Fruit fly (Drosophila melanogaster) whole organism, embryonic: ENCODE measurements around the gene plx.

Experiments used
- Atf-2 ChIP-seq: fragments of 200-800 bp; sonication (Bioruptor generic); optimal IDR thresholded peaks from 2 replicates; lab custom pipeline; 2016; ENCODE audit warnings: missing biosample characterization, missing genetic modification characterization
- Bgb ChIP-seq: fragments of 200-800 bp; sonication (Bioruptor generic); IDR thresholded peaks from 2 replicates; pipeline ENCODE4 v1.3.6; 2022; ENCODE audit warnings: missing biosample characterization, missing genetic modification characterization; ENCODE audit not compliant: partially characterized antibody
- CG10979 ChIP-seq: fragments of 200-800 bp; sonication (Bioruptor generic); optimal IDR thresholded peaks from 2 replicates; lab custom pipeline; 2018; ENCODE audit warnings: missing biosample characterization, mild to moderate bottlenecking, missing genetic modification characterization, moderate library complexity
- CG13287 ChIP-seq: fragments of 200-800 bp; sonication (Bioruptor generic); IDR thresholded peaks from 2 replicates; pipeline ENCODE4 v1.3.6; 2022; ENCODE audit warnings: missing biosample characterization, missing genetic modification characterization; ENCODE audit not compliant: partially characterized antibody
- CG13624 ChIP-seq: fragments of 200-800 bp; sonication (Bioruptor generic); optimal IDR thresholded peaks from 2 replicates; lab custom pipeline; 2016; ENCODE audit warnings: missing biosample characterization, missing genetic modification characterization
- CG14860 ChIP-seq: fragments of 200-800 bp; sonication (Bioruptor generic); IDR thresholded peaks from 3 replicates; pipeline ENCODE4 v1.3.6; 2022; ENCODE audit warnings: missing biosample characterization, missing genetic modification characterization; ENCODE audit not compliant: partially characterized antibody
- CG15073 ChIP-seq: fragments of 200-800 bp; sonication (Bioruptor generic); optimal IDR thresholded peaks from 2 replicates; lab custom pipeline; 2016; ENCODE audit warnings: missing biosample characterization, missing genetic modification characterization
- CG17186 ChIP-seq: fragments of 200-800 bp; sonication (Bioruptor generic); optimal IDR thresholded peaks from 3 replicates; lab custom pipeline; 2017; ENCODE audit warnings: missing biosample characterization, missing genetic modification reagents, missing genetic modification characterization
- CG1832 ChIP-seq: fragments of 200-800 bp; sonication (Bioruptor generic); optimal IDR thresholded peaks from 2 replicates; lab custom pipeline; 2017; ENCODE audit warnings: missing biosample characterization, mild to moderate bottlenecking, missing genetic modification characterization, inconsistent platforms
- CG18599 ChIP-seq: fragments of 200-800 bp; sonication (Bioruptor generic); optimal IDR thresholded peaks from 3 replicates; lab custom pipeline; 2017; ENCODE audit warnings: missing biosample characterization, missing genetic modification characterization, mild to moderate bottlenecking, moderate library complexity, missing genetic modification reagents
- CG2199 ChIP-seq: fragments of 200-800 bp; sonication (Bioruptor generic); IDR thresholded peaks from 3 replicates; pipeline ENCODE4 v1.3.6; 2022; ENCODE audit warnings: missing biosample characterization, missing genetic modification characterization
- CG3065 ChIP-seq: fragments of 200-800 bp; sonication (Bioruptor generic); optimal IDR thresholded peaks from 2 replicates; lab custom pipeline; 2016; ENCODE audit warnings: missing biosample characterization, missing genetic modification characterization
- CG6683 ChIP-seq: fragments of 200-800 bp; sonication (Bioruptor generic); optimal IDR thresholded peaks from 2 replicates; lab custom pipeline; 2017; ENCODE audit warnings: missing biosample characterization, mild to moderate bottlenecking, missing genetic modification characterization, missing genetic modification reagents
- CG6765 ChIP-seq: fragments of 200-800 bp; sonication (Bioruptor generic); optimal IDR thresholded peaks from 3 replicates; lab custom pipeline; 2017; ENCODE audit warnings: missing biosample characterization, mild to moderate bottlenecking, missing genetic modification characterization
- CG7963 ChIP-seq: fragments of 200-800 bp; sonication (Bioruptor generic); IDR thresholded peaks from 3 replicates; pipeline ENCODE4 v1.3.6; 2022; ENCODE audit warnings: missing biosample characterization, missing genetic modification characterization; ENCODE audit not compliant: partially characterized antibody
- CG8359 ChIP-seq: fragments of 200-800 bp; sonication (Bioruptor generic); optimal IDR thresholded peaks from 2 replicates; lab custom pipeline; 2017; ENCODE audit warnings: missing biosample characterization, mild to moderate bottlenecking, missing genetic modification characterization, borderline replicate concordance
- Dll ChIP-seq: fragments of 200-800 bp; sonication (Bioruptor generic); IDR thresholded peaks from 4 replicates; pipeline ENCODE4 v1.3.6; 2022; ENCODE audit warnings: missing biosample characterization, missing genetic modification characterization; ENCODE audit not compliant: partially characterized antibody
- Doc3 ChIP-seq: fragments of 200-800 bp; sonication (Bioruptor generic); IDR thresholded peaks from 3 replicates; pipeline ENCODE4 v1.3.6; 2022; ENCODE audit warnings: missing biosample characterization, missing genetic modification characterization; ENCODE audit not compliant: partially characterized antibody
- Drgx ChIP-seq: fragments of 200-800 bp; sonication (Bioruptor generic); IDR thresholded peaks from 2 replicates; pipeline ENCODE4 v1.3.6; 2022; ENCODE audit warnings: missing biosample characterization, missing genetic modification characterization
- Hand ChIP-seq: fragments of 200-800 bp; sonication (Bioruptor generic); optimal IDR thresholded peaks from 2 replicates; lab custom pipeline; 2017; ENCODE audit warnings: mild to moderate bottlenecking, missing biosample characterization, missing genetic modification reagents, missing genetic modification characterization
- Hr3 ChIP-seq: fragments of 200-800 bp; sonication (Bioruptor generic); optimal IDR thresholded peaks from 3 replicates; lab custom pipeline; 2016; ENCODE audit warnings: missing biosample characterization, missing genetic modification characterization
- Lhr ChIP-seq: fragments of 200-800 bp; sonication (Bioruptor generic); optimal IDR thresholded peaks from 3 replicates; lab custom pipeline; 2017; ENCODE audit warnings: mild to moderate bottlenecking, missing biosample characterization, missing genetic modification reagents, missing genetic modification characterization
- MESR4 ChIP-seq: fragments of 200-800 bp; sonication (Bioruptor generic); optimal IDR thresholded peaks from 2 replicates; lab custom pipeline; 2018; ENCODE audit warnings: missing biosample characterization, mild to moderate bottlenecking, missing genetic modification characterization, moderate library complexity
- Nf-YC ChIP-seq: fragments of 200-800 bp; optimal IDR thresholded peaks from 3 replicates; lab custom pipeline; 2019; ENCODE audit warnings: missing biosample characterization, mild to moderate bottlenecking, missing genetic modification characterization, moderate library complexity
- NfI ChIP-seq: fragments of 200-800 bp; sonication (Bioruptor generic); optimal IDR thresholded peaks from 3 replicates; lab custom pipeline; 2018; ENCODE audit warnings: missing biosample characterization, mild to moderate bottlenecking, missing genetic modification characterization, moderate library complexity
- Stat92E ChIP-seq, 3 experiments: fragments of >200 bp in 2 of 3; fragments of 200-800 bp in 1 of 3; sonication (Bioruptor generic) in 1 of 3; optimal IDR thresholded peaks; 2 replicates each; lab custom pipeline; 2017 to 2019; ENCODE audit warnings: missing biosample characterization in 3 of 3, missing genetic modification characterization in 3 of 3, mild to moderate bottlenecking in 1 of 3, moderate library complexity in 1 of 3
- Trl ChIP-seq, 3 experiments: fragments of >200 bp in 2 of 3; fragments of 200-800 bp in 1 of 3; sonication (Bioruptor generic) in 1 of 3; optimal IDR thresholded peaks; 2 replicates in 1 of 3; 3 replicates in 2 of 3; lab custom pipeline; 2016 to 2017; ENCODE audit warnings: missing biosample characterization in 1 of 3, missing genetic modification characterization in 1 of 3
- cad ChIP-seq: fragments of >200 bp; optimal IDR thresholded peaks from 2 replicates; lab custom pipeline; 2017; ENCODE audit warnings: missing biosample characterization, missing genetic modification characterization
- chn ChIP-seq: fragments of 200-800 bp; sonication (Bioruptor generic); optimal IDR thresholded peaks from 2 replicates; lab custom pipeline; 2016; ENCODE audit warnings: missing biosample characterization, missing genetic modification characterization
- dysf ChIP-seq: fragments of 200-800 bp; sonication (Bioruptor generic); IDR thresholded peaks from 3 replicates; pipeline ENCODE4 v1.3.6; 2022; ENCODE audit warnings: missing biosample characterization, missing genetic modification characterization
- en ChIP-seq: fragments of 200-800 bp; sonication (Bioruptor generic); optimal IDR thresholded peaks from 2 replicates; lab custom pipeline; 2016; ENCODE audit warnings: missing biosample characterization, missing genetic modification characterization
- fd3F ChIP-seq: fragments of 200-800 bp; sonication (Bioruptor generic); optimal IDR thresholded peaks from 2 replicates; lab custom pipeline; 2018; ENCODE audit warnings: missing biosample characterization, mild to moderate bottlenecking, missing genetic modification characterization, moderate library complexity
- gem ChIP-seq: fragments of 200-800 bp; sonication (Bioruptor generic); optimal IDR thresholded peaks from 2 replicates; lab custom pipeline; 2019; ENCODE audit warnings: missing biosample characterization, mild to moderate bottlenecking, missing genetic modification characterization, moderate library complexity
- gfzf ChIP-seq: fragments of 200-800 bp; sonication (Bioruptor generic); optimal IDR thresholded peaks from 2 replicates; lab custom pipeline; 2016; ENCODE audit warnings: missing biosample characterization, mild to moderate bottlenecking, missing genetic modification characterization, moderate library complexity
- kah ChIP-seq: fragments of 200-800 bp; sonication (Bioruptor generic); optimal IDR thresholded peaks from 2 replicates; lab custom pipeline; 2018; ENCODE audit warnings: missing biosample characterization, mild to moderate bottlenecking, missing genetic modification characterization
- lbe ChIP-seq: fragments of 200-800 bp; sonication (Bioruptor generic); optimal IDR thresholded peaks from 2 replicates; lab custom pipeline; 2016; ENCODE audit warnings: missing biosample characterization, mild to moderate bottlenecking, missing genetic modification characterization
- nau ChIP-seq: fragments of 200-800 bp; sonication (Bioruptor generic); optimal IDR thresholded peaks from 3 replicates; lab custom pipeline; 2017; ENCODE audit warnings: missing biosample characterization, mild to moderate bottlenecking, missing genetic modification characterization, missing genetic modification reagents
- rib ChIP-seq: fragments of 200-800 bp; sonication (Bioruptor generic); IDR thresholded peaks from 2 replicates; pipeline ENCODE4 v1.3.6; 2022; ENCODE audit warnings: missing biosample characterization, missing genetic modification characterization
- salm ChIP-seq: fragments of 200-800 bp; sonication (Bioruptor generic); optimal IDR thresholded peaks from 2 replicates; lab custom pipeline; 2018; ENCODE audit warnings: missing biosample characterization, mild to moderate bottlenecking, missing genetic modification characterization
- sd ChIP-seq: fragments of 200-800 bp; sonication (Bioruptor generic); optimal IDR thresholded peaks from 3 replicates; lab custom pipeline; 2018; ENCODE audit warnings: missing biosample characterization, mild to moderate bottlenecking, missing genetic modification characterization, moderate library complexity
- sens ChIP-seq: fragments of 200-800 bp; sonication (Bioruptor generic); peaks from one replicate; lab custom pipeline; 2016; ENCODE audit warnings: missing biosample characterization, missing genetic modification characterization
- so ChIP-seq: fragments of 200-800 bp; sonication (Bioruptor generic); IDR thresholded peaks from 3 replicates; pipeline ENCODE4 v1.3.6; 2022; ENCODE audit warnings: missing biosample characterization, missing genetic modification characterization
- tap ChIP-seq: fragments of 200-800 bp; optimal IDR thresholded peaks from 3 replicates; lab custom pipeline; 2019; ENCODE audit warnings: missing biosample characterization, mild to moderate bottlenecking, missing genetic modification characterization, moderate library complexity
- tup ChIP-seq: fragments of 200-800 bp; sonication (Bioruptor generic); optimal IDR thresholded peaks from 2 replicates; lab custom pipeline; 2016; ENCODE audit warnings: missing biosample characterization, mild to moderate bottlenecking, missing genetic modification characterization, moderate library complexity
- vvl ChIP-seq: fragments of 200-800 bp; sonication (Bioruptor generic); IDR thresholded peaks from 2 replicates; pipeline ENCODE4 v1.3.6; 2022; ENCODE audit warnings: missing biosample characterization, missing genetic modification characterization

plx gene

DNA sequence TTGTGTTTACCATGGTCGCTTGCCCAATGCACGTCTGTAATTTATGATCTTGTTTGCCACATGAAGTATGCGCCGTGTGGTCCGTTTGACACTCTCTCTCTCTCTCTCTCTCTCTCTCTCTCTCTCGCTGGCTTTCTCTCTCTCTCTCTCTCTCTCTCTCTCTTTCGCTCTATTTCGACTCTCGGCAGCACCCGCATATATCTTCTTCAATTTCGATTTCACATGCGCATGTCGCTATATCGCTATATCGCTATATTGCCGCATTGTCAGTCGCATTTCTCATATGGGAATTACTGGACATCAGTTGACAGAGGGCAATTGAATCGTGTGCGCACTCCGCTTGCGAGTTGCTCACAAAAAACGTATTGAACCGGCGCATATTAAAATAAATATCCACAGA, 15.4 kb downstream of the plx start (continued):
- no peak for TF ChIP-seq dysf (GFP tag; lab: Robert Waterston, UW)
- TF ChIP-seq Dll (GFP tag; lab: Robert Waterston, UW), result 0 out of 4 replicates have a peak, but pooled peaks have one; percentile 18
- no peak for TF ChIP-seq kah
- no peak for TF ChIP-seq Lhr (GFP tag; lab: Kevin White, UChicago)
- TF ChIP-seq vvl, result peak; percentile 49; the same call in 1 of the 2 replicates
- peak; percentile 26; the same call in 1 of the 3 replicates for TF ChIP-seq CG14860 (GFP tag; lab: Robert Waterston, UW)
- peak; percentile 48 for TF ChIP-seq nau
- TF ChIP-seq Drgx (GFP tag; lab: Robert Waterston, UW), result 0 out of 2 replicates have a peak, but pooled peaks have one; percentile 15
- TF ChIP-seq tup (GFP tag; lab: Kevin White, UChicago), result no peak
- TF ChIP-seq CG10979 (tag; lab: Kevin White, UChicago), result peak; percentile 4
- no peak for TF ChIP-seq sd
- TF ChIP-seq so (GFP tag; lab: Robert Waterston, UW), result peak; percentile 59; the same call in 1 of the 3 replicates
- peak; percentile 82 to 94 for TF ChIP-seq Trl (optimal IDR thresholded peaks at IDR 0.05; lab: Kevin White, UChicago)
- TF ChIP-seq Trl (GFP tag; optimal IDR thresholded peaks at IDR 0.05; lab: Kevin White, UChicago), result no peak
- peak; percentile 80; the same call in 2 of the 3 replicates for TF ChIP-seq CG2199 (GFP tag; lab: Robert Waterston, UW)
- peak; percentile 28; the same call in 1 of the 3 replicates for TF ChIP-seq Doc3
- no peak for TF ChIP-seq CG6765 (GFP tag; lab: Kevin White, UChicago)
- peak; percentile 28 for TF ChIP-seq CG8359 (GFP tag; lab: Kevin White, UChicago)
- TF ChIP-seq CG13624 (GFP tag; lab: Kevin White, UChicago), result peak; percentile 1
- TF ChIP-seq sens, result peak; percentile 61
- peak; percentile 11 for TF ChIP-seq tap (tag; lab: Kevin White, UChicago)

DNA sequence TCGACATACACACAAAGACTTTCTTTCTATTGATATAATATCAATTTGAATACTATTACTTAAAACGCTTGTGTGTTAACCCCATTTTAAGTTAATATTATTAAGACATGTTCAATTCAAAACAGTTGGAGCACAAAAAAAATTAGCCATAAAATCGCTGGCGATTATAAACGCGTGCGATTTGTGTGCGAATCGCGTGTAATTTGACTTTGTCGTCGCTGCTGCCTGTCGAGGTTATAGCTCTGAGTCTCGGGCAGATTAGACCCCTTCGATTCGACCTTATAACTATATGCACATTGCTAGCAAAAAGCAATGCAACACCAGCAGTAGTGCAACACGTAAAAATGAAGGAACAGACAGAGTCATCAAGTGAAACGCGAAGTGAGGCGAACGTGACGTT, 19.3 kb downstream of the plx start:
- TF ChIP-seq rib (GFP tag; lab: Robert Waterston, UW), result no peak
- TF ChIP-seq CG8359 (GFP tag; lab: Kevin White, UChicago), result peak; percentile 99
- TF ChIP-seq, all 482 proteins: peak for 1

- TF ChIP-seq CG3065 (no peak), gfzf (GFP tag; lab: Kevin White, UChicago) (no peak), MESR4 (GFP tag; lab: Kevin White, UChicago) (no peak), en (no peak), lbe (GFP tag; lab: Kevin White, UChicago) (no peak), CG15073 (GFP tag; lab: Kevin White, UChicago) (no peak), CG17186 (GFP tag; lab: Kevin White, UChicago) (no peak), cad (GFP tag; lab: Kevin White, UChicago) (no peak), Hr3 (GFP tag; lab: Kevin White, UChicago) (peak; percentile 45), CG1832 (GFP tag; lab: Kevin White, UChicago) (no peak), gem (tag; lab: Kevin White, UChicago) (peak; percentile 82), CG18599 (GFP tag; lab: Kevin White, UChicago) (peak; percentile 64), fd3F (GFP tag; lab: Kevin White, UChicago) (peak; percentile 53), chn (GFP tag; lab: Kevin White, UChicago) (no peak), Hand (GFP tag; lab: Kevin White, UChicago) (peak; percentile 37), CG13287 (GFP tag; lab: Robert Waterston, UW) (no peak), CG6683 (GFP tag; lab: Kevin White, UChicago) (no peak), salm (tag; lab: Kevin White, UChicago) (peak; percentile 24), CG7963 (GFP tag; lab: Robert Waterston, UW) (no peak), Bgb (no peak), Nf-YC (no peak), NfI (GFP tag; lab: Kevin White, UChicago) (peak; percentile 58), Atf-2 (GFP tag; lab: Kevin White, UChicago) (peak; percentile 43), Stat92E (GFP tag; optimal IDR thresholded peaks at IDR 0.05; lab: Kevin White, UChicago) (peak in 1 of 3 experiments; percentile 33)
These were observed 19.9 kb downstream of the plx start for dm6 chr3R:5705469-5706067.
